Fruit fly (Drosophila melanogaster) whole organism, prepupa: ENCODE results near the gene msopa.
A peak's percentile ranks its signal among the peaks of the same experiment; 100 is the strongest.

Experiments used
- CG10631 ChIP-seq: fragments of 200-800 bp; sonication (Bioruptor generic); optimal IDR thresholded peaks from 2 replicates; lab custom pipeline; 2016; ENCODE audit warnings: missing biosample characterization, missing genetic modification characterization
- CG10669 ChIP-seq: fragments of 200-800 bp; sonication (Bioruptor generic); optimal IDR thresholded peaks from 3 replicates; lab custom pipeline; 2018; ENCODE audit warnings: missing biosample characterization, mild to moderate bottlenecking, missing genetic modification characterization, moderate library complexity
- CG11294 ChIP-seq: fragments of 200-800 bp; sonication (Bioruptor generic); IDR thresholded peaks from 2 replicates; pipeline ENCODE4 v1.3.6; 2022; ENCODE audit warnings: missing biosample characterization, missing genetic modification characterization
- CG11762 ChIP-seq: fragments of 200-800 bp; sonication (Bioruptor generic); optimal IDR thresholded peaks from 3 replicates; lab custom pipeline; 2016; ENCODE audit warnings: missing biosample characterization, missing genetic modification characterization; ENCODE audit not compliant: insufficient read depth
- CG11902 ChIP-seq: fragments of 200-800 bp; sonication (Bioruptor generic); optimal IDR thresholded peaks from 3 replicates; lab custom pipeline; 2016; ENCODE audit warnings: missing biosample characterization, missing genetic modification characterization
- CG15336 ChIP-seq: fragments of 200-800 bp; sonication (Bioruptor generic); IDR thresholded peaks from 2 replicates; pipeline ENCODE4 v1.3.6; 2022; ENCODE audit warnings: missing biosample characterization, missing genetic modification characterization
- CG1621 ChIP-seq: fragments of 200-800 bp; sonication (Bioruptor generic); optimal IDR thresholded peaks from 3 replicates; lab custom pipeline; 2018; ENCODE audit warnings: missing biosample characterization, mild to moderate bottlenecking, missing genetic modification characterization
- CG3032 ChIP-seq: fragments of 200-800 bp; optimal IDR thresholded peaks from 2 replicates; lab custom pipeline; 2019; ENCODE audit warnings: missing biosample characterization, mild to moderate bottlenecking, missing genetic modification characterization, moderate library complexity
- CG31627 ChIP-seq: fragments of 200-800 bp; sonication (Bioruptor generic); optimal IDR thresholded peaks from 3 replicates; lab custom pipeline; 2016; ENCODE audit warnings: missing biosample characterization, missing genetic modification characterization
- CG32006 ChIP-seq: fragments of 200-800 bp; sonication (Bioruptor generic); optimal IDR thresholded peaks from 3 replicates; lab custom pipeline; 2017; ENCODE audit warnings: missing biosample characterization, mild to moderate bottlenecking, missing genetic modification characterization
- CG34406 ChIP-seq: fragments of 200-800 bp; sonication (Bioruptor generic); optimal IDR thresholded peaks from 3 replicates; lab custom pipeline; 2016; ENCODE audit warnings: missing biosample characterization, missing genetic modification characterization
- CG3919 ChIP-seq: fragments of 200-800 bp; sonication (Bioruptor generic); optimal IDR thresholded peaks from 3 replicates; lab custom pipeline; 2016; ENCODE audit warnings: missing biosample characterization, missing genetic modification characterization
- CG4318 ChIP-seq: fragments of 200-800 bp; sonication (Bioruptor generic); optimal IDR thresholded peaks from 3 replicates; lab custom pipeline; 2017; ENCODE audit warnings: missing biosample characterization, mild to moderate bottlenecking, missing genetic modification characterization
- CG6163 ChIP-seq: fragments of 200-800 bp; sonication (Bioruptor generic); IDR thresholded peaks from 3 replicates; pipeline ENCODE4 v1.3.6; 2022; ENCODE audit warnings: missing biosample characterization, missing genetic modification characterization
- CG6276 ChIP-seq: fragments of 200-800 bp; sonication (Bioruptor generic); optimal IDR thresholded peaks from 2 replicates; lab custom pipeline; 2017; ENCODE audit warnings: missing biosample characterization, mild to moderate bottlenecking, missing genetic modification characterization
- CG6792 ChIP-seq: fragments of 200-800 bp; sonication (Bioruptor generic); optimal IDR thresholded peaks from 3 replicates; lab custom pipeline; 2016; ENCODE audit warnings: missing biosample characterization, missing genetic modification characterization
- CG6854 ChIP-seq: fragments of 200-800 bp; sonication (Bioruptor generic); optimal IDR thresholded peaks from 2 replicates; lab custom pipeline; 2017; ENCODE audit warnings: missing biosample characterization, mild to moderate bottlenecking, missing genetic modification characterization
- CG8119 ChIP-seq: fragments of 200-800 bp; sonication (Bioruptor generic); IDR thresholded peaks from 3 replicates; pipeline ENCODE4 v1.3.6; 2022; ENCODE audit warnings: missing biosample characterization, missing genetic modification characterization
- CG8319 ChIP-seq: fragments of 200-800 bp; sonication (Bioruptor generic); optimal IDR thresholded peaks from 3 replicates; lab custom pipeline; 2016; ENCODE audit warnings: missing biosample characterization, missing genetic modification characterization
- CG8632 ChIP-seq: fragments of 200-800 bp; sonication (Bioruptor generic); optimal IDR thresholded peaks from 3 replicates; lab custom pipeline; 2016; ENCODE audit warnings: missing biosample characterization, missing genetic modification characterization
- CG9139 ChIP-seq: fragments of 200-800 bp; sonication (Bioruptor generic); optimal IDR thresholded peaks from 3 replicates; lab custom pipeline; 2017; ENCODE audit warnings: missing biosample characterization, mild to moderate bottlenecking, missing genetic modification characterization
- Eip75B ChIP-seq: fragments of 200-800 bp; sonication (Bioruptor generic); optimal IDR thresholded peaks from 3 replicates; lab custom pipeline; 2016; ENCODE audit warnings: missing biosample characterization, missing genetic modification characterization
- Eip78C ChIP-seq: fragments of 200-800 bp; sonication (Bioruptor generic); peaks from one replicate; lab custom pipeline; 2016; ENCODE audit warnings: missing biosample characterization, missing genetic modification characterization
- Ets21C ChIP-seq: fragments of 200-800 bp; sonication (Bioruptor generic); optimal IDR thresholded peaks from 3 replicates; lab custom pipeline; 2016; ENCODE audit warnings: missing biosample characterization, missing genetic modification characterization
- Ets96B ChIP-seq: fragments of 200-800 bp; optimal IDR thresholded peaks from 2 replicates; lab custom pipeline; 2019; ENCODE audit warnings: missing biosample characterization, mild to moderate bottlenecking, missing genetic modification characterization, moderate library complexity
- Gug ChIP-seq: fragments of 200-800 bp; sonication (Bioruptor generic); IDR thresholded peaks from 2 replicates; pipeline ENCODE4 v1.3.6; 2022; ENCODE audit warnings: missing biosample characterization, missing genetic modification characterization
- Hr38 ChIP-seq: sonication (Bioruptor generic); optimal IDR thresholded peaks from 2 replicates; lab custom pipeline; 2016; ENCODE audit warnings: missing biosample characterization, missing genetic modification characterization
- Hr4 ChIP-seq: fragments of 200-800 bp; sonication (Bioruptor generic); optimal IDR thresholded peaks from 3 replicates; lab custom pipeline; 2016; ENCODE audit warnings: missing biosample characterization, missing genetic modification characterization
- Lpt ChIP-seq: fragments of 200-800 bp; sonication (Bioruptor generic); optimal IDR thresholded peaks from 3 replicates; lab custom pipeline; 2016; ENCODE audit warnings: missing biosample characterization, missing genetic modification characterization
- Met ChIP-seq: fragments of 200-800 bp; sonication (Bioruptor generic); optimal IDR thresholded peaks from 3 replicates; lab custom pipeline; 2016; ENCODE audit warnings: missing biosample characterization, missing genetic modification characterization
- OdsH ChIP-seq: fragments of 200-800 bp; sonication (Bioruptor generic); optimal IDR thresholded peaks from 3 replicates; lab custom pipeline; 2016; ENCODE audit warnings: missing biosample characterization, missing genetic modification characterization
- Smox ChIP-seq: fragments of 200-800 bp; sonication (Bioruptor generic); optimal IDR thresholded peaks from 3 replicates; lab custom pipeline; 2016; ENCODE audit warnings: missing biosample characterization, missing genetic modification characterization
- achi ChIP-seq: fragments of 200-800 bp; sonication (Bioruptor generic); optimal IDR thresholded peaks from 3 replicates; lab custom pipeline; 2016; ENCODE audit warnings: missing biosample characterization, missing genetic modification characterization
- acj6 ChIP-seq: fragments of 200-800 bp; sonication (Bioruptor generic); optimal IDR thresholded peaks from 3 replicates; lab custom pipeline; 2016; ENCODE audit warnings: missing biosample characterization, missing genetic modification characterization
- cyc ChIP-seq: fragments of 200-800 bp; sonication (Bioruptor generic); optimal IDR thresholded peaks from 3 replicates; lab custom pipeline; 2016; ENCODE audit warnings: missing biosample characterization, missing genetic modification characterization
- dsx ChIP-seq: fragments of 200-800 bp; optimal IDR thresholded peaks from 3 replicates; lab custom pipeline; 2019; ENCODE audit warnings: missing biosample characterization, mild to moderate bottlenecking, missing genetic modification characterization, moderate library complexity; ENCODE audit not compliant: poor library complexity, severe bottlenecking
- eg ChIP-seq: fragments of 200-800 bp; sonication (Bioruptor generic); IDR thresholded peaks from 3 replicates; pipeline ENCODE4 v1.3.6; 2022; ENCODE audit warnings: missing biosample characterization, missing genetic modification characterization
- esn ChIP-seq: fragments of 200-800 bp; sonication (Bioruptor generic); optimal IDR thresholded peaks from 2 replicates; lab custom pipeline; 2016; ENCODE audit warnings: missing biosample characterization, mild to moderate bottlenecking, missing genetic modification characterization, moderate library complexity
- fd59A ChIP-seq: fragments of 200-800 bp; sonication (Bioruptor generic); optimal IDR thresholded peaks from 2 replicates; lab custom pipeline; 2017; ENCODE audit warnings: missing biosample characterization, mild to moderate bottlenecking, missing genetic modification characterization, missing genetic modification reagents
- fkh ChIP-seq: fragments of 200-800 bp; sonication (Bioruptor generic); optimal IDR thresholded peaks from 3 replicates; lab custom pipeline; 2017; ENCODE audit warnings: missing biosample characterization, mild to moderate bottlenecking, missing genetic modification characterization, moderate library complexity
- lz ChIP-seq: fragments of 200-800 bp; sonication (Bioruptor generic); optimal IDR thresholded peaks from 3 replicates; lab custom pipeline; 2016; ENCODE audit warnings: missing biosample characterization, missing genetic modification characterization
- net ChIP-seq: fragments of 200-800 bp; sonication (Bioruptor generic); optimal IDR thresholded peaks from 3 replicates; lab custom pipeline; 2016; ENCODE audit warnings: missing biosample characterization, missing genetic modification characterization
- pdm3 ChIP-seq: fragments of 200-800 bp; sonication (Bioruptor generic); optimal IDR thresholded peaks from 3 replicates; lab custom pipeline; 2016; ENCODE audit warnings: missing biosample characterization, missing genetic modification characterization
- salr ChIP-seq, 2 experiments: fragments of 200-800 bp; sonication (Bioruptor generic); optimal IDR thresholded peaks; 3 replicates each; lab custom pipeline; 2016 to 2018; ENCODE audit warnings: missing biosample characterization in 2 of 2, missing genetic modification characterization in 2 of 2, mild to moderate bottlenecking in 1 of 2
- spab ChIP-seq: fragments of 200-800 bp; sonication (Bioruptor generic); optimal IDR thresholded peaks from 2 replicates; lab custom pipeline; 2017; ENCODE audit warnings: missing biosample characterization, mild to moderate bottlenecking, missing genetic modification characterization, missing genetic modification reagents
- ss ChIP-seq, 2 experiments: fragments of 200-800 bp; sonication (Bioruptor generic); optimal IDR thresholded peaks; 2 replicates in 1 of 2; 3 replicates in 1 of 2; lab custom pipeline; 2017 to 2018; ENCODE audit warnings: mild to moderate bottlenecking in 2 of 2, missing biosample characterization in 2 of 2, missing genetic modification characterization in 2 of 2, moderate library complexity in 1 of 2
- topi ChIP-seq: fragments of 200-800 bp; sonication (Bioruptor generic); optimal IDR thresholded peaks from 3 replicates; lab custom pipeline; 2016; ENCODE audit warnings: missing biosample characterization, missing genetic modification characterization
- vri ChIP-seq: fragments of 200-800 bp; sonication (Bioruptor generic); optimal IDR thresholded peaks from 3 replicates; lab custom pipeline; 2016; ENCODE audit warnings: missing biosample characterization, mild to moderate bottlenecking, missing genetic modification characterization

The msopa gene

dm6 chr3L:22094308-22094866, 11.9 kb downstream of the msopa start:
- TF ChIP-seq CG34406 (GFP tag; lab: Kevin White, UChicago) (no peak), CG8632 (GFP tag; lab: Kevin White, UChicago) (no peak), achi (no peak), CG9139 (no peak), CG6163 (GFP tag; lab: Robert Waterston, UW) (no peak), CG6276 (GFP tag; lab: Kevin White, UChicago) (no peak), CG10631 (GFP tag; lab: Kevin White, UChicago) (no peak), CG3919 (GFP tag; lab: Kevin White, UChicago) (no peak), dsx (GFP tag; lab: Kevin White, UChicago) (no peak), OdsH (GFP tag; lab: Kevin White, UChicago) (no peak), topi (no peak), pdm3 (GFP tag; lab: Kevin White, UChicago) (no peak), Smox (GFP tag; lab: Kevin White, UChicago) (no peak), Met (GFP tag; lab: Kevin White, UChicago) (no peak), lz (no peak), CG11902 (GFP tag; lab: Kevin White, UChicago) (no peak), fd59A (GFP tag; lab: Kevin White, UChicago) (no peak), vri (no peak)

- TF ChIP-seq CG34406 (GFP tag; lab: Kevin White, UChicago) (no peak), Eip78C (GFP tag; lab: Kevin White, UChicago) (peak; percentile 82), net (GFP tag; lab: Kevin White, UChicago) (no peak), acj6 (GFP tag; lab: Kevin White, UChicago) (peak; percentile 15), Lpt (GFP tag; lab: Kevin White, UChicago) (no peak), Hr38 (no peak), Ets21C (GFP tag; lab: Kevin White, UChicago) (no peak), pdm3 (GFP tag; lab: Kevin White, UChicago) (peak; percentile 7), CG11294 (no peak), CG8119 (GFP tag; lab: Robert Waterston, UW) (peak; percentile 51; the same call in 1 of the 3 replicates), CG4318 (GFP tag; lab: Kevin White, UChicago) (peak; percentile 58), Ets96B (peak; percentile 7), Met (GFP tag; lab: Kevin White, UChicago) (no peak), fkh (GFP tag; lab: Kevin White, UChicago) (no peak), eg (no peak), cyc (no peak), CG10631 (GFP tag; lab: Kevin White, UChicago) (peak; percentile 33), CG15336 (GFP tag; lab: Robert Waterston, UW) (peak; percentile 54), vri (no peak), lz (no peak), esn (no peak), CG9139 (no peak), CG1621 (tag; lab: Kevin White, UChicago) (no peak), Eip75B (GFP tag; lab: Kevin White, UChicago) (peak; percentile 18), CG6792 (no peak), CG3919 (GFP tag; lab: Kevin White, UChicago) (peak; percentile 1), CG10669 (GFP tag; lab: Kevin White, UChicago) (peak; percentile 24), CG8319 (GFP tag; lab: Kevin White, UChicago) (no peak), CG6163 (GFP tag; lab: Robert Waterston, UW) (no peak; the same call in 2 of the 3 replicates), CG31627 (GFP tag; lab: Kevin White, UChicago) (no peak), salr (GFP tag; optimal IDR thresholded peaks at IDR 0.05; lab: Kevin White, UChicago) (no peak), Gug (GFP tag; lab: Robert Waterston, UW) (peak; percentile 29; the same call in 1 of the 2 replicates), CG6854 (GFP tag; lab: Kevin White, UChicago) (no peak), ss (GFP tag; optimal IDR thresholded peaks at IDR 0.05; lab: Kevin White, UChicago) (no peak), CG3032 (tag; lab: Kevin White, UChicago) (peak; percentile 22), CG6276 (GFP tag; lab: Kevin White, UChicago) (peak; percentile 52), Hr4 (GFP tag; lab: Kevin White, UChicago) (peak; percentile 62), CG11902 (GFP tag; lab: Kevin White, UChicago) (no peak), achi (peak; percentile 33), Smox (GFP tag; lab: Kevin White, UChicago) (no peak), CG11762 (GFP tag; lab: Kevin White, UChicago) (no peak), spab (GFP tag; lab: Kevin White, UChicago) (no peak), CG32006 (GFP tag; lab: Kevin White, UChicago) (peak; percentile 81), OdsH (GFP tag; lab: Kevin White, UChicago) (peak; percentile 10)
Measured at dm6 chr3L:22106704-22107103, 24.2 kb downstream of the msopa start.
